Worm (Caenorhabditis elegans) whole organism, late embryonic: ENCODE measurements around the gene F46B6.10.

Source experiments
- eyg-1 ChIP-seq: sonication (generic microtip); optimal IDR thresholded peaks from 2 replicates; lab custom pipeline; 2016; ENCODE audit warnings: missing genotype, missing genetic modification characterization, missing compliant biosample characterization
- sox-4 ChIP-seq: sonication (generic microtip); optimal IDR thresholded peaks from 2 replicates; lab custom pipeline; 2017; ENCODE audit warnings: mild to moderate bottlenecking, missing genetic modification characterization, inconsistent platforms, missing compliant biosample characterization
- unc-55 ChIP-seq: sonication (generic microtip); optimal IDR thresholded peaks from 2 replicates; lab custom pipeline; 2017; ENCODE audit warnings: missing biosample characterization, missing genetic modification reagents, missing genetic modification characterization
- unc-86 ChIP-seq: sonication (generic microtip); optimal IDR thresholded peaks from 2 replicates; lab custom pipeline; 2016; ENCODE audit warnings: missing genetic modification characterization, missing compliant biosample characterization

- TF ChIP-seq eyg-1: no peak
- no peak for TF ChIP-seq unc-55
- no peak for TF ChIP-seq sox-4
- TF ChIP-seq unc-86 (tag; lab: Kevin White, UChicago): no peak
These were observed 24.2 kb downstream of the F46B6.10 start, which contains the start of gene smg-4 for ce11 chrV:9777645-9778044.
